Worm (Caenorhabditis elegans): Measurements from ENCODE around the gene tph-1.

DNA sequence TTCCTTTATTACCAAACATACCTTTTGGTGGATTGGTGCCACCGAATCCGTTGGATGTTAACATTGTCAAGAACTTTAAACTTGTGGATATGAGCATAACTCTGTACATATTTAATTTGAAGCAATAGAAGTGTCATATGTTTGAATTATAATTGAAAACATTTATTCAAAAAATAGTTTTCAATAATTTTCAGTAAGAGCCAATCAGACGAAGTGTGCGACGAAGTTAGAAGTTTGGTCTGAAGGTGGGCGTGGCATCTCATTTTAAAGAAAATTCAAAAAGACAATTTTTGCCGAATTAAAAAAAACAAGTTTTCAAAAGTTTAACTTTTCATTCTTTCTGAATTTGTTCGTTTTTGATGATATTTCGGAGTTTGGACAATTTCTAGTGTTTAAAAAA lies 45.7 kb downstream of the tph-1 start, which contains the start of gene syd-1:
- TF ChIP-seq him-1 (tag; optimal IDR thresholded peaks at IDR 0.05) (no peak), dao-5 (tag; optimal IDR thresholded peaks at IDR 0.05) (no peak), W03F9.2 (tag; optimal IDR thresholded peaks at IDR 0.05) (no peak)

Measured in whole organism, L4/young adult.